Fruit fly (Drosophila melanogaster) whole organism, embryonic: ENCODE data around the gene CG16789.

ENCODE experiments used
- Abd-B ChIP-seq: fragments of 200-800 bp; sonication (Bioruptor generic); optimal IDR thresholded peaks from 2 replicates; lab custom pipeline; 2018; ENCODE audit warnings: missing biosample characterization, mild to moderate bottlenecking, missing genetic modification characterization, moderate library complexity
- B-H2 ChIP-seq: fragments of 200-800 bp; sonication (Bioruptor generic); optimal IDR thresholded peaks from 2 replicates; lab custom pipeline; 2018; ENCODE audit warnings: missing biosample characterization, mild to moderate bottlenecking, missing genetic modification characterization
- CG10654 ChIP-seq: fragments of 200-800 bp; sonication (Bioruptor generic); optimal IDR thresholded peaks from 2 replicates; lab custom pipeline; 2016; ENCODE audit warnings: missing biosample characterization, missing genetic modification characterization
- CG11723 ChIP-seq: fragments of 200-800 bp; sonication (Bioruptor generic); optimal IDR thresholded peaks from 2 replicates; lab custom pipeline; 2017; ENCODE audit warnings: missing biosample characterization, mild to moderate bottlenecking, missing genetic modification characterization
- CG1233 ChIP-seq: fragments of 200-800 bp; sonication (Bioruptor generic); optimal IDR thresholded peaks from 4 replicates; lab custom pipeline; 2018; ENCODE audit warnings: missing biosample characterization, mild to moderate bottlenecking, missing genetic modification characterization
- CG14441 ChIP-seq: fragments of 200-800 bp; sonication (Bioruptor generic); IDR thresholded peaks from 2 replicates; pipeline ENCODE4 v1.3.6; 2022; ENCODE audit warnings: missing biosample characterization, missing genetic modification characterization
- CG14965 ChIP-seq: fragments of 200-800 bp; sonication (Bioruptor generic); optimal IDR thresholded peaks from 2 replicates; lab custom pipeline; 2016; ENCODE audit warnings: missing biosample characterization, missing genetic modification characterization, borderline replicate concordance
- CG1529 ChIP-seq: fragments of 200-800 bp; sonication (Bioruptor generic); optimal IDR thresholded peaks from 3 replicates; lab custom pipeline; 2018; ENCODE audit warnings: missing biosample characterization, missing genetic modification characterization
- CG17829 ChIP-seq: fragments of 200-800 bp; optimal IDR thresholded peaks from 2 replicates; lab custom pipeline; 2019; ENCODE audit warnings: missing biosample characterization, mild to moderate bottlenecking, missing genetic modification characterization, moderate library complexity
- CG18011 ChIP-seq: fragments of 200-800 bp; sonication (Bioruptor generic); optimal IDR thresholded peaks from 2 replicates; lab custom pipeline; 2017; ENCODE audit warnings: missing biosample characterization, missing genetic modification characterization, mild to moderate bottlenecking, moderate library complexity, missing genotype
- CG1832 ChIP-seq: fragments of 200-800 bp; sonication (Bioruptor generic); optimal IDR thresholded peaks from 2 replicates; lab custom pipeline; 2017; ENCODE audit warnings: missing biosample characterization, mild to moderate bottlenecking, missing genetic modification characterization, inconsistent platforms
- CG18619 ChIP-seq: fragments of 200-800 bp; sonication (Bioruptor generic); optimal IDR thresholded peaks from 3 replicates; lab custom pipeline; 2017; ENCODE audit warnings: missing biosample characterization, mild to moderate bottlenecking, missing genetic modification characterization
- CG2202 ChIP-seq: fragments of 200-800 bp; sonication (Bioruptor generic); optimal IDR thresholded peaks from 2 replicates; lab custom pipeline; 2018; ENCODE audit warnings: missing biosample characterization, mild to moderate bottlenecking, missing genetic modification characterization
- CG2712 ChIP-seq: fragments of 200-800 bp; optimal IDR thresholded peaks from 3 replicates; lab custom pipeline; 2019; ENCODE audit warnings: missing biosample characterization, mild to moderate bottlenecking, missing genetic modification characterization, moderate library complexity
- CG30431 ChIP-seq: fragments of 200-800 bp; sonication (Bioruptor generic); optimal IDR thresholded peaks from 2 replicates; lab custom pipeline; 2017; ENCODE audit warnings: missing biosample characterization, missing genetic modification characterization
- CG31224 ChIP-seq: fragments of 200-800 bp; sonication (Bioruptor generic); IDR thresholded peaks from 2 replicates; pipeline ENCODE4 v1.3.6; 2022; ENCODE audit warnings: missing biosample characterization, missing genetic modification characterization
- CG3281 ChIP-seq: fragments of 200-800 bp; sonication (Bioruptor generic); optimal IDR thresholded peaks from 3 replicates; lab custom pipeline; 2017; ENCODE audit warnings: missing biosample characterization, mild to moderate bottlenecking, missing genetic modification characterization
- CG4730 ChIP-seq: fragments of 200-800 bp; sonication (Bioruptor generic); IDR thresholded peaks from 2 replicates; pipeline ENCODE4 v1.3.6; 2022; ENCODE audit warnings: missing biosample characterization, missing genetic modification characterization
- CG4820 ChIP-seq: fragments of 200-800 bp; sonication (Bioruptor generic); optimal IDR thresholded peaks from 3 replicates; lab custom pipeline; 2016; ENCODE audit warnings: missing biosample characterization, missing genetic modification characterization
- CG6689 ChIP-seq: fragments of 200-800 bp; sonication (Bioruptor generic); IDR thresholded peaks from 2 replicates; pipeline ENCODE4 v1.3.6; 2022; ENCODE audit warnings: missing biosample characterization, missing genetic modification characterization
- CG6765 ChIP-seq: fragments of 200-800 bp; sonication (Bioruptor generic); optimal IDR thresholded peaks from 3 replicates; lab custom pipeline; 2017; ENCODE audit warnings: missing biosample characterization, mild to moderate bottlenecking, missing genetic modification characterization
- CG7372 ChIP-seq: fragments of 200-800 bp; sonication (Bioruptor generic); IDR thresholded peaks from 2 replicates; pipeline ENCODE4 v1.3.6; 2022; ENCODE audit warnings: missing biosample characterization, missing genetic modification characterization
- CG7556 ChIP-seq: fragments of 200-800 bp; sonication (Bioruptor generic); optimal IDR thresholded peaks from 2 replicates; lab custom pipeline; 2017; ENCODE audit warnings: missing biosample characterization, mild to moderate bottlenecking, missing genetic modification characterization
- CG9437 ChIP-seq: fragments of 200-800 bp; sonication (Bioruptor generic); optimal IDR thresholded peaks from 2 replicates; lab custom pipeline; 2018; ENCODE audit warnings: missing biosample characterization, mild to moderate bottlenecking, missing genetic modification characterization
- Camta ChIP-seq: fragments of 200-800 bp; sonication (Bioruptor generic); optimal IDR thresholded peaks from 2 replicates; lab custom pipeline; 2016; ENCODE audit warnings: missing biosample characterization, missing genetic modification characterization
- Dad ChIP-seq: fragments of 200-800 bp; sonication (Bioruptor generic); optimal IDR thresholded peaks from 3 replicates; lab custom pipeline; 2016; ENCODE audit warnings: missing biosample characterization, missing genetic modification characterization
- Eip74EF ChIP-seq, 2 experiments: fragments of 200-800 bp in 1 of 2; fragments of >200 bp in 1 of 2; sonication (Bioruptor generic) in 1 of 2; optimal IDR thresholded peaks; 2 replicates each; lab custom pipeline; 2017 to 2019; ENCODE audit warnings: missing biosample characterization in 2 of 2, missing genetic modification characterization in 2 of 2, mild to moderate bottlenecking in 1 of 2, moderate library complexity in 1 of 2
- H15 ChIP-seq: fragments of 200-800 bp; sonication (Bioruptor generic); IDR thresholded peaks from 3 replicates; pipeline ENCODE4 v1.3.6; 2022; ENCODE audit warnings: missing biosample characterization, missing genetic modification characterization
- Lhr ChIP-seq: fragments of 200-800 bp; sonication (Bioruptor generic); optimal IDR thresholded peaks from 3 replicates; lab custom pipeline; 2017; ENCODE audit warnings: mild to moderate bottlenecking, missing biosample characterization, missing genetic modification reagents, missing genetic modification characterization
- Trl ChIP-seq, 3 experiments: fragments of >200 bp in 2 of 3; fragments of 200-800 bp in 1 of 3; sonication (Bioruptor generic) in 1 of 3; optimal IDR thresholded peaks; 2 replicates in 1 of 3; 3 replicates in 2 of 3; lab custom pipeline; 2016 to 2017; ENCODE audit warnings: missing biosample characterization in 1 of 3, missing genetic modification characterization in 1 of 3
- Xrp1 ChIP-seq: fragments of 200-800 bp; sonication (Bioruptor generic); IDR thresholded peaks from 2 replicates; pipeline ENCODE4 v1.3.6; 2022; ENCODE audit warnings: missing biosample characterization, missing genetic modification characterization
- bsh ChIP-seq, 2 experiments: fragments of 200-800 bp; sonication (Bioruptor generic); optimal IDR thresholded peaks; 2 replicates each; lab custom pipeline; 2017 to 2018; ENCODE audit warnings: mild to moderate bottlenecking in 2 of 2, missing biosample characterization in 2 of 2, missing genetic modification characterization in 2 of 2, moderate library complexity in 1 of 2
- btn ChIP-seq: fragments of 200-800 bp; sonication (Bioruptor generic); optimal IDR thresholded peaks from 2 replicates; lab custom pipeline; 2016; ENCODE audit warnings: missing biosample characterization, missing genetic modification characterization
- croc ChIP-seq: fragments of 200-800 bp; sonication (Bioruptor generic); conservative IDR thresholded peaks from 3 replicates; pipeline ENCODE4 v1.3.6; 2022; ENCODE audit warnings: missing biosample characterization, missing genetic modification characterization
- crp ChIP-seq, 2 experiments: fragments of 200-800 bp; sonication (Bioruptor generic); optimal IDR thresholded peaks; 2 replicates in 1 of 2; 3 replicates in 1 of 2; lab custom pipeline; 2017; ENCODE audit warnings: missing biosample characterization in 2 of 2, missing genetic modification characterization in 2 of 2, mild to moderate bottlenecking in 1 of 2, moderate library complexity in 1 of 2
- fu2 ChIP-seq: fragments of 200-800 bp; sonication (Bioruptor generic); optimal IDR thresholded peaks from 2 replicates; lab custom pipeline; 2016; ENCODE audit warnings: missing biosample characterization, missing genetic modification characterization
- gcm2 ChIP-seq: fragments of 200-800 bp; sonication (Bioruptor generic); optimal IDR thresholded peaks from 2 replicates; lab custom pipeline; 2016; ENCODE audit warnings: missing biosample characterization, missing genetic modification characterization
- gsb ChIP-seq: fragments of 200-800 bp; sonication (Bioruptor generic); IDR thresholded peaks from 2 replicates; pipeline ENCODE4 v1.3.6; 2022; ENCODE audit warnings: missing biosample characterization, missing genetic modification characterization
- her ChIP-seq: fragments of 200-800 bp; sonication (Bioruptor generic); optimal IDR thresholded peaks from 2 replicates; lab custom pipeline; 2016; ENCODE audit warnings: missing biosample characterization, missing genetic modification characterization
- hkb ChIP-seq, 2 experiments: fragments of 200-800 bp in 1 of 2; fragments of >200 bp in 1 of 2; sonication (Bioruptor generic) in 1 of 2; IDR thresholded peaks in 1 of 2; optimal IDR thresholded peaks in 1 of 2; 2 replicates each; pipeline versions ENCODE4 v1.3.6 to Lab custom; 2017 to 2022; ENCODE audit warnings: missing biosample characterization in 1 of 2, missing genetic modification characterization in 1 of 2
- knrl ChIP-seq: fragments of 200-800 bp; sonication (Bioruptor generic); IDR thresholded peaks from 3 replicates; pipeline ENCODE4 v1.3.6; 2022; ENCODE audit warnings: missing biosample characterization, missing genetic modification characterization; ENCODE audit not compliant: partially characterized antibody
- lab ChIP-seq: fragments of 200-800 bp; sonication (Bioruptor generic); optimal IDR thresholded peaks from 3 replicates; lab custom pipeline; 2017; ENCODE audit warnings: missing biosample characterization, missing genetic modification characterization, mild to moderate bottlenecking, moderate library complexity, missing genetic modification reagents
- pum ChIP-seq: fragments of 200-800 bp; sonication (Bioruptor generic); optimal IDR thresholded peaks from 2 replicates; lab custom pipeline; 2016; ENCODE audit warnings: missing biosample characterization, missing genetic modification characterization
- rib ChIP-seq: fragments of 200-800 bp; sonication (Bioruptor generic); IDR thresholded peaks from 2 replicates; pipeline ENCODE4 v1.3.6; 2022; ENCODE audit warnings: missing biosample characterization, missing genetic modification characterization
- sc ChIP-seq, 3 experiments: fragments of >200 bp in 2 of 3; fragments of 200-800 bp in 1 of 3; sonication (Bioruptor generic) in 1 of 3; optimal IDR thresholded peaks; 2 replicates in 2 of 3; 3 replicates in 1 of 3; lab custom pipeline; 2017; ENCODE audit warnings: mild to moderate bottlenecking in 1 of 3, missing biosample characterization in 1 of 3, missing genetic modification characterization in 1 of 3, missing genetic modification reagents in 1 of 3
- sisA ChIP-seq: fragments of 200-800 bp; sonication (Bioruptor generic); IDR thresholded peaks from 2 replicates; pipeline ENCODE4 v1.3.6; 2022; ENCODE audit warnings: missing biosample characterization, missing genetic modification characterization
- slp2 ChIP-seq: fragments of 200-800 bp; sonication (Bioruptor generic); optimal IDR thresholded peaks from 2 replicates; lab custom pipeline; 2016; ENCODE audit warnings: missing biosample characterization, missing genetic modification characterization
- sr ChIP-seq: fragments of 200-800 bp; sonication (Bioruptor generic); IDR thresholded peaks from 3 replicates; pipeline ENCODE4 v1.3.6; 2022; ENCODE audit warnings: missing biosample characterization, missing genetic modification characterization
- tll ChIP-seq, 2 experiments: fragments of 200-800 bp in 1 of 2; fragments of >200 bp in 1 of 2; sonication (Bioruptor generic) in 1 of 2; optimal IDR thresholded peaks; 2 replicates each; lab custom pipeline; 2017 to 2019; ENCODE audit warnings: missing biosample characterization in 2 of 2, missing genetic modification characterization in 2 of 2, mild to moderate bottlenecking in 1 of 2, moderate library complexity in 1 of 2

The CG16789 gene

DNA sequence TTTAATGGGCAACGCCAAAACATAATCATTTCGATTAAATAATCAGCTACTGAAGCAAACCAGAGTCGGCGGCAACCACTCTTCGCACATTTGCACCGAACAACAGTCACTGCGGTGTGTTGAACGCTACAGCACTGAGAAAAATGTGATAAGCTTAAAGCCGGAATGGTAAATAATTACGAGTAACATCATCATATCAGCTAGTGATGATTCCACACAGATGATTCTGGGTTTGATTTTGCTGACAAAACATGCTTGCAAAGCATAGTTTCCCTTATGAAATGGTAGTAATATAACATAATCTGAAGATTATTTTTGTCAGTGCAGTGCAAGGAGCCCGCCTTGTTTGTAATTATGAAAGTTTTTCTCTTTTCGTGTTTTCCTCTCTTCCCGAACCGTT is 32.1 kb downstream of the CG16789 start (continued):
- peak; percentile 30 for TF ChIP-seq Lhr
- TF ChIP-seq CG6765, result no peak
- no peak for TF ChIP-seq knrl (GFP tag; lab: Robert Waterston, UW)
- no peak for TF ChIP-seq CG7372 (GFP tag; lab: Robert Waterston, UW)
- TF ChIP-seq gsb, result no peak
- TF ChIP-seq CG1832 (GFP tag; lab: Kevin White, UChicago), result no peak
- no peak for TF ChIP-seq btn (GFP tag; lab: Kevin White, UChicago)
- peak; percentile 71 for TF ChIP-seq CG4820 (GFP tag; lab: Kevin White, UChicago)
- TF ChIP-seq sisA (GFP tag; lab: Robert Waterston, UW), result peak; percentile 58; the same call in 1 of the 2 replicates
- TF ChIP-seq H15, result no peak
- TF ChIP-seq Trl (optimal IDR thresholded peaks at IDR 0.05; lab: Kevin White, UChicago), result no peak
- peak; percentile 36 for TF ChIP-seq Trl (GFP tag; optimal IDR thresholded peaks at IDR 0.05; lab: Kevin White, UChicago)
- TF ChIP-seq CG31224 (GFP tag; lab: Robert Waterston, UW), result no peak
- peak; percentile 43 for TF ChIP-seq pum
- TF ChIP-seq croc (GFP tag; lab: Robert Waterston, UW), result no peak
- TF ChIP-seq CG2202 (tag; lab: Kevin White, UChicago), result peak; percentile 37
- no peak for TF ChIP-seq sc (optimal IDR thresholded peaks at IDR 0.05; lab: Kevin White, UChicago)
- peak; percentile 38 for TF ChIP-seq sc (GFP tag; optimal IDR thresholded peaks at IDR 0.05; lab: Kevin White, UChicago)
- peak; percentile 78 for TF ChIP-seq CG2712 (tag; lab: Kevin White, UChicago)
- TF ChIP-seq CG18619 (GFP tag; lab: Kevin White, UChicago), result peak; percentile 39
- TF ChIP-seq CG30431 (GFP tag; lab: Kevin White, UChicago), result peak; percentile 35
- TF ChIP-seq CG4730, result no peak
- TF ChIP-seq Eip74EF (GFP tag; optimal IDR thresholded peaks at IDR 0.05; lab: Kevin White, UChicago), result no peak
- TF ChIP-seq slp2, result peak; percentile 36
- TF ChIP-seq CG1233 (GFP tag; lab: Kevin White, UChicago), result no peak
- no peak for TF ChIP-seq tll (GFP tag; optimal IDR thresholded peaks at IDR 0.05; lab: Kevin White, UChicago)
- peak; percentile 28 for TF ChIP-seq CG7556 (GFP tag; lab: Kevin White, UChicago)
- TF ChIP-seq bsh (GFP tag; optimal IDR thresholded peaks at IDR 0.05; lab: Kevin White, UChicago), result peak; percentile 67 to 83
- TF ChIP-seq rib (GFP tag; lab: Robert Waterston, UW), result no peak
- TF ChIP-seq CG3281 (GFP tag; lab: Kevin White, UChicago), result peak; percentile 31
- TF ChIP-seq her (GFP tag; lab: Kevin White, UChicago), result peak; percentile 25
- no peak for TF ChIP-seq fu2
- TF ChIP-seq Xrp1 (GFP tag; lab: Robert Waterston, UW), result peak; percentile 36; the same call in 1 of the 2 replicates
- no peak for TF ChIP-seq hkb (optimal IDR thresholded peaks at IDR 0.05; lab: Kevin White, UChicago)
- TF ChIP-seq hkb (GFP tag; IDR thresholded peaks at IDR 0.05; lab: Robert Waterston, UW), result 0 out of 2 replicates have a peak, but pooled peaks have one; percentile 18
- TF ChIP-seq Dad (GFP tag; lab: Kevin White, UChicago), result no peak
- no peak for TF ChIP-seq CG9437 (GFP tag; lab: Kevin White, UChicago)
- TF ChIP-seq Camta (GFP tag; lab: Kevin White, UChicago), result peak; percentile 12
- TF ChIP-seq CG17829, result peak; percentile 68
- no peak for TF ChIP-seq crp (GFP tag; optimal IDR thresholded peaks at IDR 0.05; lab: Kevin White, UChicago)
- peak; percentile 18; the same call in 1 of the 2 replicates for TF ChIP-seq CG14441 (GFP tag; lab: Robert Waterston, UW)
- TF ChIP-seq CG1529 (GFP tag; lab: Kevin White, UChicago), result peak; percentile 52
- TF ChIP-seq Abd-B, result peak; percentile 38
- no peak for TF ChIP-seq sr
- peak; percentile 37 for TF ChIP-seq lab (GFP tag; lab: Kevin White, UChicago)
- no peak for TF ChIP-seq gcm2 (GFP tag; lab: Kevin White, UChicago)
- TF ChIP-seq CG14965, result no peak
- TF ChIP-seq CG18011 (GFP tag; lab: Kevin White, UChicago), result no peak
- TF ChIP-seq CG6689 (GFP tag; lab: Robert Waterston, UW), result peak; percentile 24; the same call in 1 of the 2 replicates
- TF ChIP-seq B-H2 (GFP tag; lab: Kevin White, UChicago), result no peak
- peak; percentile 21 for TF ChIP-seq CG10654 (GFP tag; lab: Kevin White, UChicago)
- peak; percentile 29 for TF ChIP-seq CG11723
